Fruit fly (Drosophila melanogaster): ENCODE data around the gene CG11322.

Gene CG11322

dm6 chr2L:6794956-6795522, 35.6 kb upstream of the CG11322 start (continued):
- TF ChIP-seq CG6683 (GFP tag; optimal IDR thresholded peaks at IDR 0.05) (no peak), tin (GFP tag; optimal IDR thresholded peaks at IDR 0.05) (peak; percentile 35), CG34422 (GFP tag; IDR thresholded peaks at IDR 0.05) (no peak), zf30C (GFP tag; optimal IDR thresholded peaks at IDR 0.05) (peak; percentile 78), CG12236 (GFP tag; optimal IDR thresholded peaks at IDR 0.05) (no peak), CG10274 (GFP tag; optimal IDR thresholded peaks at IDR 0.05) (no peak), CG42726 (GFP tag; IDR thresholded peaks at IDR 0.05; ENCODE audit: partially characterized antibody) (no peak), bab2 (GFP tag; optimal IDR thresholded peaks at IDR 0.05) (peak; percentile 24), wdn (GFP tag; IDR thresholded peaks at IDR 0.05) (no peak), CG12744 (GFP tag; optimal IDR thresholded peaks at IDR 0.05) (peak; percentile 28), NK7.1 (GFP tag; optimal IDR thresholded peaks at IDR 0.05) (no peak), sug (tag; optimal IDR thresholded peaks at IDR 0.05) (no peak), CG6791 (GFP tag; IDR thresholded peaks at IDR 0.05; ENCODE audit: partially characterized antibody) (no peak), vvl (GFP tag; IDR thresholded peaks at IDR 0.05) (no peak), CG17361 (GFP tag; IDR thresholded peaks at IDR 0.05) (0 out of 3 replicates have a peak, but pooled peaks have one; percentile 25), CG14667 (GFP tag; IDR thresholded peaks at IDR 0.05) (no peak), dmrt11E (tag; optimal IDR thresholded peaks at IDR 0.05) (peak; percentile 31), vnd (GFP tag; IDR thresholded peaks at IDR 0.05; ENCODE audit: partially characterized antibody) (no peak), trem (tag; optimal IDR thresholded peaks at IDR 0.05) (no peak), CG8765 (GFP tag; IDR thresholded peaks at IDR 0.05) (no peak), repo (GFP tag; optimal IDR thresholded peaks at IDR 0.05) (peak; percentile 8), NC2α (GFP tag; optimal IDR thresholded peaks at IDR 0.05) (no peak), CG6854 (GFP tag; optimal IDR thresholded peaks at IDR 0.05) (no peak), YL-1 (GFP tag; optimal IDR thresholded peaks at IDR 0.05) (no peak), chm (GFP tag; IDR thresholded peaks at IDR 0.05) (0 out of 2 replicates have a peak, but pooled peaks have one; percentile 14), CG2116 (GFP tag; optimal IDR thresholded peaks at IDR 0.05) (no peak), CG7745 (tag; optimal IDR thresholded peaks at IDR 0.05) (no peak), Hr78 (GFP tag; optimal IDR thresholded peaks at IDR 0.05) (no peak), eve (GFP tag; optimal IDR thresholded peaks at IDR 0.05) (no peak), Camta (GFP tag; optimal IDR thresholded peaks at IDR 0.05) (peak; percentile 8), CG12769 (tag; optimal IDR thresholded peaks at IDR 0.05) (no peak), CG10462 (GFP tag; optimal IDR thresholded peaks at IDR 0.05) (no peak), grau (tag; optimal IDR thresholded peaks at IDR 0.05) (peak; percentile 19), maf-S (GFP tag; optimal IDR thresholded peaks at IDR 0.05) (no peak), crc (GFP tag; optimal IDR thresholded peaks at IDR 0.05) (no peak), CG6254 (GFP tag; optimal IDR thresholded peaks at IDR 0.05) (no peak), CG14965 (GFP tag; optimal IDR thresholded peaks at IDR 0.05; ENCODE audit: borderline replicate concordance) (no peak), H2.0 (GFP tag; IDR thresholded peaks at IDR 0.05) (peak; percentile 9; the same call in 1 of the 2 replicates), CG18476 (GFP tag; optimal IDR thresholded peaks at IDR 0.05) (no peak), run (tag; optimal IDR thresholded peaks at IDR 0.05) (no peak), unpg (GFP tag; optimal IDR thresholded peaks at IDR 0.05) (peak; percentile 15), gro (GFP tag; optimal IDR thresholded peaks at IDR 0.05) (no peak), CG13624 (GFP tag; optimal IDR thresholded peaks at IDR 0.05) (peak; percentile 24), ac (GFP tag; optimal IDR thresholded peaks at IDR 0.05) (peak; percentile 10), CG7271 (tag; optimal IDR thresholded peaks at IDR 0.05) (no peak), CG10654 (GFP tag; optimal IDR thresholded peaks at IDR 0.05) (no peak), nerfin-1 (tag; optimal IDR thresholded peaks at IDR 0.05) (peak; percentile 99), Deaf1 (tag; optimal IDR thresholded peaks at IDR 0.05) (peak; percentile 4), schlank (tag; optimal IDR thresholded peaks at IDR 0.05) (no peak), fu2 (GFP tag; optimal IDR thresholded peaks at IDR 0.05) (no peak)

All from whole organism, embryonic.